ENCODE assay signal across 1 fruit fly cellular context in the genomic region with DNA sequence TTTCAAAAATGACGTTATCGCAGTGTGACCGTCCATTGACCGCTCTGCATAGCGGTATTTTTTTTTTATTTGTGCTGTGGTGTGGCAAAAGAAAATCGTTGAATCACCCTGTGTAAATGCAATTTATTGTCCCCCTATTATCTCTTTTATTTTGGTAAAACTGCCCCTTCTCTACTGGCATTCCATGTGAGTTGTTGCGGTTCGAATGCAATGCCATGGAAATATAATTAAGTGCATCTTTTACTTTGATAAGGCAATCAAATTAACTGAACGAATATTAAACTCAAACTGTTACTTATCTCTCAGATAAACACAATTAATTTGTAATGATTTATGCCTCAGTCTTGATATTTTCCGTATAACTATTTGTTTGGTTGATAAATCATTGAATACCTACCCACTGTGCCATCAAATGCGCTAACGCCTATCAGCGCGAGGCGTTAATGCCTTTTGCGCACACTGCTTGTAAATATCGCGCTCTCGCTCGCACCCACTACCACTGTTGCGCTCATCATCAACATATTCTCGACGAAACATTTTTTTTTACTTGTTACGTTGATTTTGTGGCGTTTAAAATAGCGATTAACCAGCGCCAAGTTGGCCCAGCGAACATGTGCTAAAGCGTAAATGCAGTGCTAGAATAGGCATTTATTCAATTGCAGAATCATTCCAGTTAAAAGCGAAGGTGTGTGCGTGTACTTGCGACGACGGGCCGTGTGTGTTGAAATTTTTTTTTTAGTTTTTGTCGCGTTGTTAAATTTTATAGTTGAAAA.
TF ChIP-seq lines count a peak whose summit lies in the region.

No protein-coding gene starts in this region.

TF ChIP-seq in whole organism, embryonic, 481 proteins besides CTCF, POLR2A, EP300 and RAD21 (continued from another document and continues in another):
- 0 out of 3 replicates have a peak, but pooled peaks have one; percentile 38 for TF ChIP-seq ase (GFP tag; IDR thresholded peaks at IDR 0.05; lab: Robert Waterston, UW)
- peak; percentile 44 for TF ChIP-seq lmd (GFP tag; IDR thresholded peaks at IDR 0.05; lab: Robert Waterston, UW)
- no peak for TF ChIP-seq da (GFP tag; optimal IDR thresholded peaks at IDR 0.05; lab: Kevin White, UChicago)
- TF ChIP-seq Sin3A (optimal IDR thresholded peaks at IDR 0.05; lab: Kevin White, UChicago) = peak; percentile 67
- peak; percentile 45 for TF ChIP-seq NfI (GFP tag; optimal IDR thresholded peaks at IDR 0.05; lab: Kevin White, UChicago)
- TF ChIP-seq unc-4 (GFP tag; IDR thresholded peaks at IDR 0.05; lab: Robert Waterston, UW; ENCODE audit: partially characterized antibody) = no peak
- TF ChIP-seq sug (tag; optimal IDR thresholded peaks at IDR 0.05; lab: Kevin White, UChicago) = no peak
- TF ChIP-seq CG10209 (GFP tag; optimal IDR thresholded peaks at IDR 0.05; lab: Kevin White, UChicago) = peak; percentile 58
- no peak for TF ChIP-seq CG9876 (GFP tag; optimal IDR thresholded peaks at IDR 0.05; lab: Kevin White, UChicago)
- peak; percentile 44 for TF ChIP-seq CG10979 (tag; optimal IDR thresholded peaks at IDR 0.05; lab: Kevin White, UChicago)
- TF ChIP-seq dmrt99B (tag; optimal IDR thresholded peaks at IDR 0.05; lab: Kevin White, UChicago) = no peak
- no peak for TF ChIP-seq zf30C (GFP tag; optimal IDR thresholded peaks at IDR 0.05; lab: Kevin White, UChicago)
- peak; percentile 52 to 66 for TF ChIP-seq chif (GFP tag; optimal IDR thresholded peaks at IDR 0.05; lab: Kevin White, UChicago)
- TF ChIP-seq CG3726 (GFP tag; IDR thresholded peaks at IDR 0.05; lab: Robert Waterston, UW) = no peak
- no peak for TF ChIP-seq CG11560 (tag; IDR thresholded peaks at IDR 0.05; lab: Robert Waterston, UW)
- peak; percentile 70 for TF ChIP-seq CG12391 (tag; optimal IDR thresholded peaks at IDR 0.05; lab: Kevin White, UChicago)
- peak; percentile 52 for TF ChIP-seq CG1832 (GFP tag; optimal IDR thresholded peaks at IDR 0.05; lab: Kevin White, UChicago)
- peak; percentile 3 for TF ChIP-seq CG6854 (GFP tag; optimal IDR thresholded peaks at IDR 0.05; lab: Kevin White, UChicago)
- peak; percentile 13 for TF ChIP-seq CG12299 (tag; optimal IDR thresholded peaks at IDR 0.05; lab: Kevin White, UChicago)
- TF ChIP-seq Nf-YB (GFP tag; optimal IDR thresholded peaks at IDR 0.05; lab: Kevin White, UChicago) = peak; percentile 20
- TF ChIP-seq cwo (GFP tag; optimal IDR thresholded peaks at IDR 0.05; lab: Kevin White, UChicago) = no peak
- TF ChIP-seq gem (tag; optimal IDR thresholded peaks at IDR 0.05; lab: Kevin White, UChicago) = peak; percentile 69
- peak; percentile 58 for TF ChIP-seq grau (tag; optimal IDR thresholded peaks at IDR 0.05; lab: Kevin White, UChicago)
- TF ChIP-seq CG13775 (GFP tag; optimal IDR thresholded peaks at IDR 0.05; lab: Kevin White, UChicago) = peak; percentile 67
- TF ChIP-seq CG7556 (GFP tag; optimal IDR thresholded peaks at IDR 0.05; lab: Kevin White, UChicago) = peak; percentile 45
- no peak for TF ChIP-seq CrebB (tag; optimal IDR thresholded peaks at IDR 0.05; lab: Kevin White, UChicago)
- TF ChIP-seq chinmo (GFP tag; IDR thresholded peaks at IDR 0.05; lab: Robert Waterston, UW; ENCODE audit: partially characterized antibody) = no peak
- TF ChIP-seq Awh (GFP tag; IDR thresholded peaks at IDR 0.05; lab: Robert Waterston, UW) = peak; percentile 44; the same call in 1 of the 2 replicates
- TF ChIP-seq CG4820 (GFP tag; optimal IDR thresholded peaks at IDR 0.05; lab: Kevin White, UChicago) = no peak
- TF ChIP-seq CG12071 (GFP tag; optimal IDR thresholded peaks at IDR 0.05; lab: Kevin White, UChicago) = peak; percentile 17
- peak; percentile 89 for TF ChIP-seq Med (GFP tag; lab: Kevin White, UChicago)
- no peak for TF ChIP-seq usp (GFP tag; optimal IDR thresholded peaks at IDR 0.05; lab: Kevin White, UChicago)
- TF ChIP-seq lola (GFP tag; optimal IDR thresholded peaks at IDR 0.05; lab: Kevin White, UChicago) = peak in 1 of 3 experiments; percentile 53
- TF ChIP-seq CG10267 (tag; optimal IDR thresholded peaks at IDR 0.05; lab: Kevin White, UChicago) = peak; percentile 58
- no peak for TF ChIP-seq lov (optimal IDR thresholded peaks at IDR 0.05; lab: Kevin White, UChicago)
- TF ChIP-seq lov (GFP tag; IDR thresholded peaks at IDR 0.05; lab: Robert Waterston, UW) = no peak
- TF ChIP-seq en (GFP tag; optimal IDR thresholded peaks at IDR 0.05; lab: Kevin White, UChicago) = no peak
- TF ChIP-seq CG43689 (GFP tag; IDR thresholded peaks at IDR 0.05; lab: Robert Waterston, UW) = no peak
- TF ChIP-seq CG4854 (GFP tag; optimal IDR thresholded peaks at IDR 0.05; lab: Kevin White, UChicago) = no peak
- TF ChIP-seq CG15514 (GFP tag; optimal IDR thresholded peaks at IDR 0.05; lab: Kevin White, UChicago) = no peak
- peak; percentile 44 for TF ChIP-seq CG9215 (GFP tag; IDR thresholded peaks at IDR 0.05; lab: Robert Waterston, UW)
- TF ChIP-seq Fer1 (GFP tag; optimal IDR thresholded peaks at IDR 0.05; lab: Kevin White, UChicago) = no peak
- peak; percentile 55 for TF ChIP-seq HLH54F (GFP tag; optimal IDR thresholded peaks at IDR 0.05; lab: Kevin White, UChicago)
- TF ChIP-seq CG9727 (GFP tag; optimal IDR thresholded peaks at IDR 0.05; lab: Kevin White, UChicago) = peak; percentile 72
- TF ChIP-seq hbn (GFP tag; IDR thresholded peaks at IDR 0.05; lab: Robert Waterston, UW; ENCODE audit: partially characterized antibody) = no peak
- no peak for TF ChIP-seq fd64A (GFP tag; optimal IDR thresholded peaks at IDR 0.05; lab: Kevin White, UChicago)
- TF ChIP-seq crc (GFP tag; optimal IDR thresholded peaks at IDR 0.05; lab: Kevin White, UChicago) = no peak
- TF ChIP-seq CG15011 (GFP tag; optimal IDR thresholded peaks at IDR 0.05; lab: Kevin White, UChicago) = no peak
- TF ChIP-seq CG7987 (GFP tag; optimal IDR thresholded peaks at IDR 0.05; lab: Kevin White, UChicago) = no peak
- TF ChIP-seq ssp (GFP tag; IDR thresholded peaks at IDR 0.05; lab: Robert Waterston, UW) = peak; percentile 46; the same call in 1 of the 2 replicates
- TF ChIP-seq gfzf (GFP tag; optimal IDR thresholded peaks at IDR 0.05; lab: Kevin White, UChicago) = peak; percentile 91
- no peak for TF ChIP-seq Trl (optimal IDR thresholded peaks at IDR 0.05; lab: Kevin White, UChicago)
- peak; percentile 9 for TF ChIP-seq Trl (GFP tag; optimal IDR thresholded peaks at IDR 0.05; lab: Kevin White, UChicago)
- no peak for TF ChIP-seq CG34376 (GFP tag; optimal IDR thresholded peaks at IDR 0.05; lab: Kevin White, UChicago)
- TF ChIP-seq CG17359 (tag; optimal IDR thresholded peaks at IDR 0.05; lab: Kevin White, UChicago) = peak; percentile 4
- TF ChIP-seq grn (GFP tag; optimal IDR thresholded peaks at IDR 0.05; lab: Kevin White, UChicago) = no peak
- TF ChIP-seq pros (GFP tag; optimal IDR thresholded peaks at IDR 0.05; lab: Kevin White, UChicago) = no peak
- TF ChIP-seq C15 (GFP tag; IDR thresholded peaks at IDR 0.05; lab: Robert Waterston, UW) = no peak
- TF ChIP-seq btn (GFP tag; optimal IDR thresholded peaks at IDR 0.05; lab: Kevin White, UChicago) = no peak
- TF ChIP-seq CG2875 (GFP tag; optimal IDR thresholded peaks at IDR 0.05; lab: Kevin White, UChicago) = no peak
- TF ChIP-seq CG8089 (GFP tag; optimal IDR thresholded peaks at IDR 0.05; lab: Kevin White, UChicago) = peak; percentile 51
- peak; percentile 17 for TF ChIP-seq gcm (GFP tag; optimal IDR thresholded peaks at IDR 0.05; lab: Kevin White, UChicago)
- no peak for TF ChIP-seq CG2199 (GFP tag; IDR thresholded peaks at IDR 0.05; lab: Robert Waterston, UW)
- peak; percentile 38 for TF ChIP-seq CG9817 (tag; optimal IDR thresholded peaks at IDR 0.05; lab: Kevin White, UChicago)
- no peak for TF ChIP-seq seq (GFP tag; IDR thresholded peaks at IDR 0.05; lab: Robert Waterston, UW)
- no peak for TF ChIP-seq CG6654 (GFP tag; optimal IDR thresholded peaks at IDR 0.05; lab: Kevin White, UChicago)
- no peak for TF ChIP-seq klu (GFP tag; IDR thresholded peaks at IDR 0.05; lab: Robert Waterston, UW)
- no peak for TF ChIP-seq ap (GFP tag; IDR thresholded peaks at IDR 0.05; lab: Robert Waterston, UW)
- TF ChIP-seq CG5245 (GFP tag; optimal IDR thresholded peaks at IDR 0.05; lab: Kevin White, UChicago) = no peak
- no peak for TF ChIP-seq CG2889 (GFP tag; IDR thresholded peaks at IDR 0.05; lab: Robert Waterston, UW)
- no peak for TF ChIP-seq CG3407 (GFP tag; optimal IDR thresholded peaks at IDR 0.05; lab: Kevin White, UChicago)
- peak; percentile 45 for TF ChIP-seq CG4404 (GFP tag; IDR thresholded peaks at IDR 0.05; lab: Robert Waterston, UW)
- TF ChIP-seq so (GFP tag; IDR thresholded peaks at IDR 0.05; lab: Robert Waterston, UW) = no peak
- peak; percentile 55 for TF ChIP-seq bcd (GFP tag; optimal IDR thresholded peaks at IDR 0.05; lab: Kevin White, UChicago)
- TF ChIP-seq B-H1 (GFP tag; IDR thresholded peaks at IDR 0.05; lab: Robert Waterston, UW) = peak; percentile 28; the same call in 1 of the 3 replicates
- peak; percentile 38 for TF ChIP-seq Sry-δ (GFP tag; optimal IDR thresholded peaks at IDR 0.05; lab: Kevin White, UChicago)
- TF ChIP-seq CG12104 (GFP tag; optimal IDR thresholded peaks at IDR 0.05; lab: Kevin White, UChicago) = peak; percentile 61
- peak; percentile 41 for TF ChIP-seq Six4 (GFP tag; optimal IDR thresholded peaks at IDR 0.05; lab: Kevin White, UChicago)
- no peak for TF ChIP-seq yki (optimal IDR thresholded peaks at IDR 0.05; lab: Kevin White, UChicago)
- TF ChIP-seq bigmax (GFP tag; optimal IDR thresholded peaks at IDR 0.05; lab: Kevin White, UChicago) = no peak
- peak; percentile 28 for TF ChIP-seq sqz (GFP tag; optimal IDR thresholded peaks at IDR 0.05; lab: Kevin White, UChicago)
- TF ChIP-seq CG7839 (tag; optimal IDR thresholded peaks at IDR 0.05; lab: Kevin White, UChicago) = peak; percentile 69
- no peak for TF ChIP-seq CG2129 (GFP tag; IDR thresholded peaks at IDR 0.05; lab: Robert Waterston, UW; ENCODE audit: partially characterized antibody)
- no peak for TF ChIP-seq mld (GFP tag; IDR thresholded peaks at IDR 0.05; lab: Robert Waterston, UW; ENCODE audit: partially characterized antibody)
- peak; percentile 98 for TF ChIP-seq CG6254 (GFP tag; optimal IDR thresholded peaks at IDR 0.05; lab: Kevin White, UChicago)
- TF ChIP-seq Hsf (GFP tag; optimal IDR thresholded peaks at IDR 0.05; lab: Kevin White, UChicago) = peak; percentile 69
- peak; percentile 33; the same call in 1 of the 3 replicates for TF ChIP-seq tgo (GFP tag; IDR thresholded peaks at IDR 0.05; lab: Robert Waterston, UW)
- TF ChIP-seq Oaz (GFP tag; IDR thresholded peaks at IDR 0.05; lab: Robert Waterston, UW) = no peak
- peak; percentile 25 for TF ChIP-seq trem (tag; optimal IDR thresholded peaks at IDR 0.05; lab: Kevin White, UChicago)
- peak; percentile 52 for TF ChIP-seq CG1602 (GFP tag; optimal IDR thresholded peaks at IDR 0.05; lab: Kevin White, UChicago)
- peak; percentile 41 for TF ChIP-seq Usf (GFP tag; optimal IDR thresholded peaks at IDR 0.05; lab: Kevin White, UChicago)
- TF ChIP-seq CG7372 (GFP tag; IDR thresholded peaks at IDR 0.05; lab: Robert Waterston, UW) = no peak
- TF ChIP-seq CG9609 (GFP tag; optimal IDR thresholded peaks at IDR 0.05; lab: Kevin White, UChicago) = peak; percentile 45
- TF ChIP-seq sd (tag; optimal IDR thresholded peaks at IDR 0.05; lab: Kevin White, UChicago) = no peak
- TF ChIP-seq eve (GFP tag; optimal IDR thresholded peaks at IDR 0.05; lab: Kevin White, UChicago) = no peak
- TF ChIP-seq ato (GFP tag; IDR thresholded peaks at IDR 0.05; lab: Robert Waterston, UW; ENCODE audit: partially characterized antibody) = no peak
- TF ChIP-seq H15 (GFP tag; IDR thresholded peaks at IDR 0.05; lab: Robert Waterston, UW) = no peak
- no peak for TF ChIP-seq HLH4C (GFP tag; IDR thresholded peaks at IDR 0.05; lab: Robert Waterston, UW; ENCODE audit: partially characterized antibody)
- TF ChIP-seq Doc2 (GFP tag; IDR thresholded peaks at IDR 0.05; lab: Robert Waterston, UW) = no peak
- peak in 1 of 2 experiments; percentile 59 for TF ChIP-seq Hr51 (GFP tag; optimal IDR thresholded peaks at IDR 0.05; lab: Kevin White, UChicago)
- TF ChIP-seq dan (GFP tag; IDR thresholded peaks at IDR 0.05; lab: Robert Waterston, UW) = no peak
- peak; percentile 13 for TF ChIP-seq BtbVII (GFP tag; optimal IDR thresholded peaks at IDR 0.05; lab: Kevin White, UChicago)
- TF ChIP-seq Poxn (GFP tag; IDR thresholded peaks at IDR 0.05; lab: Robert Waterston, UW) = no peak
- TF ChIP-seq CG17328 (GFP tag; IDR thresholded peaks at IDR 0.05; lab: Robert Waterston, UW) = no peak
- peak; percentile 38 for TF ChIP-seq BEAF-32 (GFP tag; optimal IDR thresholded peaks at IDR 0.05; lab: Kevin White, UChicago)
- peak; percentile 51 for TF ChIP-seq CG30020 (tag; optimal IDR thresholded peaks at IDR 0.05; lab: Kevin White, UChicago)
- TF ChIP-seq CG18262 (tag; optimal IDR thresholded peaks at IDR 0.05; lab: Kevin White, UChicago) = peak; percentile 61
- TF ChIP-seq CG17802 (tag; optimal IDR thresholded peaks at IDR 0.05; lab: Kevin White, UChicago) = peak; percentile 30
- TF ChIP-seq Lpt (GFP tag; optimal IDR thresholded peaks at IDR 0.05; lab: Kevin White, UChicago) = no peak
- no peak for TF ChIP-seq CG10462 (GFP tag; optimal IDR thresholded peaks at IDR 0.05; lab: Kevin White, UChicago)
- TF ChIP-seq MESR4 (GFP tag; optimal IDR thresholded peaks at IDR 0.05; lab: Kevin White, UChicago) = peak; percentile 55
- peak; percentile 51 for TF ChIP-seq Meics (GFP tag; optimal IDR thresholded peaks at IDR 0.05; lab: Kevin White, UChicago)
- TF ChIP-seq scrt (GFP tag; optimal IDR thresholded peaks at IDR 0.05; lab: Kevin White, UChicago) = peak; percentile 37
- TF ChIP-seq Abd-B (GFP tag; optimal IDR thresholded peaks at IDR 0.05; lab: Kevin White, UChicago) = peak; percentile 68
- no peak for TF ChIP-seq CG17612 (GFP tag; IDR thresholded peaks at IDR 0.05; lab: Robert Waterston, UW)
- peak; percentile 31 for TF ChIP-seq CG15601 (tag; optimal IDR thresholded peaks at IDR 0.05; lab: Kevin White, UChicago)
- peak; percentile 27 for TF ChIP-seq Atf3 (GFP tag; optimal IDR thresholded peaks at IDR 0.05; lab: Kevin White, UChicago)
- TF ChIP-seq dpn (GFP tag; optimal IDR thresholded peaks at IDR 0.05; lab: Kevin White, UChicago) = peak; percentile 42 to 46
- TF ChIP-seq CG16779 (GFP tag; IDR thresholded peaks at IDR 0.05; lab: Robert Waterston, UW) = no peak
- TF ChIP-seq CG14441 (GFP tag; IDR thresholded peaks at IDR 0.05; lab: Robert Waterston, UW) = peak; percentile 52; the same call in 1 of the 2 replicates
- TF ChIP-seq CG6813 (GFP tag; optimal IDR thresholded peaks at IDR 0.05; lab: Kevin White, UChicago) = no peak
- peak; percentile 43 for TF ChIP-seq jing (GFP tag; optimal IDR thresholded peaks at IDR 0.05; lab: Kevin White, UChicago)
- TF ChIP-seq kni (GFP tag; optimal IDR thresholded peaks at IDR 0.05; lab: Kevin White, UChicago) = no peak
- no peak for TF ChIP-seq CG8765 (GFP tag; IDR thresholded peaks at IDR 0.05; lab: Robert Waterston, UW)
- TF ChIP-seq pita (GFP tag; optimal IDR thresholded peaks at IDR 0.05; lab: Kevin White, UChicago) = no peak
